Worm (Caenorhabditis elegans) whole organism, L2 larva: ENCODE measurements around the gene mrpl-21.

Experiments used
- C34F6.9 ChIP-seq: fragments of 150-350 bp; optimal IDR thresholded peaks from 2 replicates; lab custom pipeline; 2014; ENCODE audit warnings: missing biosample characterization, missing genetic modification characterization
- F13H6.1 ChIP-seq: sonication (generic microtip); optimal IDR thresholded peaks from 2 replicates; lab custom pipeline; 2016; ENCODE audit warnings: missing genetic modification characterization, missing compliant biosample characterization
- R02D3.7 ChIP-seq: fragments of 150-350 bp; optimal IDR thresholded peaks from 2 replicates; lab custom pipeline; 2014; ENCODE audit warnings: missing biosample characterization, missing genetic modification characterization
- Y55F3AM.14 ChIP-seq: fragments of 200-800 bp; sonication (Bioruptor generic); optimal IDR thresholded peaks from 2 replicates; lab custom pipeline; 2018; ENCODE audit warnings: mild to moderate bottlenecking, missing genetic modification characterization, missing compliant biosample characterization
- alr-1 ChIP-seq: fragments of 150-350 bp; optimal IDR thresholded peaks from 2 replicates; lab custom pipeline; 2014; ENCODE audit warnings: missing biosample characterization, missing genetic modification characterization
- aly-2 ChIP-seq: fragments of 150-350 bp; optimal IDR thresholded peaks from 2 replicates; lab custom pipeline; 2014; ENCODE audit warnings: missing biosample characterization, missing genetic modification characterization
- ama-1 ChIP-seq: fragments of 150-350 bp; optimal IDR thresholded peaks from 2 replicates; lab custom pipeline; 2018; ENCODE audit warnings: inconsistent platforms
- blmp-1 ChIP-seq: sonication (generic microtip); optimal IDR thresholded peaks from 2 replicates; lab custom pipeline; 2017; ENCODE audit warnings: missing genetic modification characterization, mild to moderate bottlenecking, missing compliant biosample characterization, antibody characterized with exemption, moderate library complexity; ENCODE audit not compliant: insufficient read depth
- ceh-16 ChIP-seq: fragments of 150-350 bp; optimal IDR thresholded peaks from 2 replicates; lab custom pipeline; 2014; ENCODE audit warnings: missing biosample characterization, missing genetic modification characterization
- ceh-82 ChIP-seq: fragments of 150-350 bp; optimal IDR thresholded peaks from 2 replicates; lab custom pipeline; 2014; ENCODE audit warnings: missing biosample characterization, missing genetic modification characterization
- crh-2 ChIP-seq: sonication (generic microtip); optimal IDR thresholded peaks from 2 replicates; lab custom pipeline; 2017; ENCODE audit warnings: missing biosample characterization, missing genetic modification characterization
- dmd-4 ChIP-seq: sonication (generic microtip); optimal IDR thresholded peaks from 2 replicates; lab custom pipeline; 2017; ENCODE audit warnings: missing biosample characterization, missing genetic modification characterization
- egl-27 ChIP-seq: sonication (generic microtip); optimal IDR thresholded peaks from 3 replicates; lab custom pipeline; 2017; ENCODE audit warnings: missing biosample characterization, missing genetic modification reagents, missing genetic modification characterization
- elt-3 ChIP-seq: sonication (generic microtip); optimal IDR thresholded peaks from 2 replicates; lab custom pipeline; 2017; ENCODE audit warnings: missing biosample characterization, missing genetic modification characterization
- fos-1 ChIP-seq: fragments of 150-350 bp; optimal IDR thresholded peaks from 2 replicates; lab custom pipeline; 2014; ENCODE audit warnings: missing biosample characterization, missing genetic modification characterization
- gmeb-1 ChIP-seq: fragments of 150-350 bp; optimal IDR thresholded peaks from 2 replicates; lab custom pipeline; 2014; ENCODE audit warnings: missing biosample characterization, missing genetic modification characterization
- lin-11 ChIP-seq: fragments of 150-350 bp; sonication (generic microtip); optimal IDR thresholded peaks from 2 replicates; lab custom pipeline; 2014; ENCODE audit warnings: missing biosample characterization, missing genetic modification characterization, inconsistent platforms, mixed read lengths
- lin-13 ChIP-seq: fragments of 150-350 bp; optimal IDR thresholded peaks from 2 replicates; lab custom pipeline; 2014; ENCODE audit warnings: missing biosample characterization, missing genetic modification reagents, missing genetic modification characterization
- lin-39 ChIP-seq: fragments of 150-350 bp; optimal IDR thresholded peaks from 2 replicates; lab custom pipeline; 2014; ENCODE audit warnings: missing biosample characterization, missing genetic modification reagents, missing genetic modification characterization
- lsy-2 ChIP-seq, 2 experiments: fragments of 150-350 bp in 1 of 2; sonication (generic microtip) in 1 of 2; optimal IDR thresholded peaks; 2 replicates each; lab custom pipeline; 2014 to 2017; ENCODE audit warnings: missing biosample characterization in 2 of 2, missing genetic modification characterization in 2 of 2
- mab-5 ChIP-seq: fragments of 150-350 bp; optimal IDR thresholded peaks from 2 replicates; lab custom pipeline; 2014; ENCODE audit warnings: missing biosample characterization, missing genetic modification characterization
- mbf-1 ChIP-seq: sonication (generic microtip); optimal IDR thresholded peaks from 2 replicates; lab custom pipeline; 2017; ENCODE audit warnings: missing biosample characterization, missing genetic modification characterization
- mdl-1 ChIP-seq, 2 experiments: fragments of 150-350 bp in 1 of 2; sonication (generic microtip) in 1 of 2; optimal IDR thresholded peaks; 2 replicates each; lab custom pipeline; 2017; ENCODE audit warnings: missing biosample characterization in 2 of 2, missing genetic modification characterization in 2 of 2
- nhr-11 ChIP-seq: fragments of 150-350 bp; optimal IDR thresholded peaks from 2 replicates; lab custom pipeline; 2014; ENCODE audit warnings: missing biosample characterization, missing genetic modification characterization
- nhr-12 ChIP-seq: fragments of 150-350 bp; optimal IDR thresholded peaks from 2 replicates; lab custom pipeline; 2014; ENCODE audit warnings: missing biosample characterization, missing genetic modification characterization
- nhr-129 ChIP-seq: fragments of 150-350 bp; optimal IDR thresholded peaks from 2 replicates; lab custom pipeline; 2014; ENCODE audit warnings: missing biosample characterization, missing genetic modification characterization
- nhr-21 ChIP-seq: fragments of 150-350 bp; optimal IDR thresholded peaks from 2 replicates; lab custom pipeline; 2014; ENCODE audit warnings: missing biosample characterization, missing genetic modification characterization
- nhr-23 ChIP-seq: fragments of 150-350 bp; optimal IDR thresholded peaks from 2 replicates; lab custom pipeline; 2014; ENCODE audit warnings: missing biosample characterization, missing genetic modification reagents, missing genetic modification characterization
- nhr-25 ChIP-seq: fragments of 150-350 bp; sonication (generic microtip); optimal IDR thresholded peaks from 3 replicates; lab custom pipeline; 2014; ENCODE audit warnings: missing biosample characterization, missing genetic modification characterization
- nhr-6 ChIP-seq: fragments of 150-350 bp; optimal IDR thresholded peaks from 2 replicates; lab custom pipeline; 2014; ENCODE audit warnings: missing biosample characterization, missing genetic modification characterization
- nhr-77 ChIP-seq: fragments of 150-350 bp; optimal IDR thresholded peaks from 2 replicates; lab custom pipeline; 2014; ENCODE audit warnings: missing biosample characterization, missing genetic modification characterization
- peb-1 ChIP-seq: fragments of 150-350 bp; optimal IDR thresholded peaks from 2 replicates; lab custom pipeline; 2014; ENCODE audit warnings: missing biosample characterization, missing genetic modification characterization
- sem-4 ChIP-seq: fragments of 150-350 bp; optimal IDR thresholded peaks from 2 replicates; lab custom pipeline; 2014; ENCODE audit warnings: missing biosample characterization, missing genetic modification reagents, missing genetic modification characterization
- skn-1 ChIP-seq: sonication (generic microtip); optimal IDR thresholded peaks from 2 replicates; lab custom pipeline; 2017; ENCODE audit warnings: missing biosample characterization, missing genetic modification characterization
- sma-3 ChIP-seq: sonication (generic microtip); optimal IDR thresholded peaks from 2 replicates; lab custom pipeline; 2016; ENCODE audit warnings: missing genetic modification reagents, missing genetic modification characterization, missing compliant biosample characterization
- sma-9 ChIP-seq, 2 experiments: fragments of 150-350 bp in 1 of 2; sonication (generic microtip) in 1 of 2; optimal IDR thresholded peaks; 2 replicates each; lab custom pipeline; 2014 to 2016; ENCODE audit warnings: missing genetic modification characterization in 2 of 2, mild to moderate bottlenecking in 1 of 2, missing biosample characterization in 1 of 2, missing compliant biosample characterization in 1 of 2, missing genetic modification reagents in 1 of 2, moderate library complexity in 1 of 2
- snpc-4 ChIP-seq: fragments of 150-350 bp; optimal IDR thresholded peaks from 2 replicates; lab custom pipeline; 2014; ENCODE audit warnings: missing biosample characterization, missing genetic modification characterization
- unc-55 ChIP-seq: fragments of 150-350 bp; sonication (generic microtip); optimal IDR thresholded peaks from 3 replicates; lab custom pipeline; 2014; ENCODE audit warnings: missing biosample characterization, missing genetic modification reagents, missing genetic modification characterization
- unc-62 ChIP-seq: fragments of 150-350 bp; optimal IDR thresholded peaks from 2 replicates; lab custom pipeline; 2014; ENCODE audit warnings: missing biosample characterization, missing genetic modification reagents, missing genetic modification characterization
- zag-1 ChIP-seq: fragments of 150-350 bp; optimal IDR thresholded peaks from 2 replicates; lab custom pipeline; 2014; ENCODE audit warnings: missing biosample characterization, missing genetic modification characterization
- ztf-11 ChIP-seq: sonication (generic microtip); optimal IDR thresholded peaks from 2 replicates; lab custom pipeline; 2017; ENCODE audit warnings: missing biosample characterization, missing genetic modification characterization

The mrpl-21 gene

DNA sequence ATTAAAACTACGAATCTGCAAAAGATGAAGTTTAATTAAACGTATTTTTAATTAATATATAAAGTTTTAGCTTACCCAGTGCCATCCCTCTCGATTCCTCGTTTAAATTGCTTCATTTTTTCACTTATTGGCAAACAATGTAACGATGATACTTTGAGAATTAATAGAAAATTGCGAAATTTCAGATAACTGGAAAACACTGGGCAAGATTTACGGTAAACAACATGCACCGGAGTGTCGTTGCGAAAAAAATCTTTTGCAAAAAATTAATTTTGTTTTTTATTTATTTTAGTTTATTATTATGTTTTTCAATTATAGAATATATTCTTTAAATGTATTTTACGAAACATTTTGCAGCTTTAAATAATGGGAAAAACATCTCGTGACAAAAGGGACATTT, 39.3 kb downstream of the mrpl-21 start, which contains the start of the genes pelo-1 and R74.7:
pelo-1 (minus strand) TSS at position 151 of the 400 bp plus-strand sequence.
R74.7 (plus strand) TSS at position 358 of the 400 bp plus-strand sequence.
- TF ChIP-seq ceh-82 (tag; lab: Kevin White, UChicago), result no peak
- TF ChIP-seq nhr-77 (tag; lab: Kevin White, UChicago), result no peak
- peak; percentile 5 for TF ChIP-seq nhr-25
- TF ChIP-seq gmeb-1 (tag; lab: Kevin White, UChicago), result peak; percentile 6
- TF ChIP-seq crh-2 (tag; lab: Kevin White, UChicago), result peak; percentile 9
- peak; percentile 61 for TF ChIP-seq C34F6.9 (tag; lab: Kevin White, UChicago)
- TF ChIP-seq mdl-1 (tag; optimal IDR thresholded peaks at IDR 0.05; lab: Kevin White, UChicago), result no peak
- peak; percentile 12 for TF ChIP-seq fos-1 (tag; lab: Kevin White, UChicago)
- TF ChIP-seq nhr-12, result no peak
- TF ChIP-seq zag-1, result no peak
- TF ChIP-seq R02D3.7, result peak; percentile 55
- TF ChIP-seq unc-55 (GFP tag; lab: Kevin White, UChicago), result peak; percentile 86
- TF ChIP-seq lsy-2 (tag; optimal IDR thresholded peaks at IDR 0.05; lab: Kevin White, UChicago), result peak in 1 of 2 experiments; percentile 61
- no peak for TF ChIP-seq blmp-1 (tag; lab: Kevin White, UChicago)

DNA sequence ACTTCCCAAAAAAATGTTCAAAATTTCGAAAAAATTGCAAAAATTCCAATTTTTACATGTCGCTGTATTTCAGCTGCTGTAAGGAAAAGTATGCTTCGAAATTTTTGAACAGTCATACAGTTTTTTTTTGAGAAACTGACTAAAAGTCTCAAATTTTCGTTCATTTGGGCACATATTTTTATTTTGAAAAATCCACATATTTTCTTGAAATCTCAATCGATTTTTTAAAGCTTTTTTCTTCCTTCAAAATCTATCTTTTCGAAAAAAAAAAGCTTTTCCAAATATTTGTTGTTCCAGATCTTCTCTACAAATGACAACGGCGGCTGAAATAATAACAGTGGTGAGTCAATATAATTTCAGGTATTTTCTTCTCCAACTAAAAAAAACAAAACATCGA, 46.4 kb downstream of the mrpl-21 start, which contains the start of gene asd-1:
asd-1 (plus strand) TSS at position 298 of the 397 bp plus-strand sequence.
- TF ChIP-seq Y55F3AM.14 (no peak), mab-5 (tag; lab: Kevin White, UChicago) (no peak), C34F6.9 (tag; lab: Kevin White, UChicago) (no peak), peb-1 (tag; lab: Kevin White, UChicago) (no peak), nhr-12 (no peak), lin-13 (GFP tag; lab: Kevin White, UChicago) (no peak), dmd-4 (tag; lab: Kevin White, UChicago) (no peak), skn-1 (tag; lab: Kevin White, UChicago) (no peak), elt-3 (tag; lab: Kevin White, UChicago) (no peak), ztf-11 (tag; lab: Kevin White, UChicago) (no peak), alr-1 (tag; lab: Kevin White, UChicago) (no peak), lin-39 (tag; lab: Kevin White, UChicago) (no peak), fos-1 (tag; lab: Kevin White, UChicago) (no peak), R02D3.7 (no peak), ceh-82 (tag; lab: Kevin White, UChicago) (no peak), lsy-2 (tag; optimal IDR thresholded peaks at IDR 0.05; lab: Kevin White, UChicago) (no peak), sma-3 (no peak), snpc-4 (no peak), egl-27 (tag; lab: Kevin White, UChicago) (no peak)

DNA sequence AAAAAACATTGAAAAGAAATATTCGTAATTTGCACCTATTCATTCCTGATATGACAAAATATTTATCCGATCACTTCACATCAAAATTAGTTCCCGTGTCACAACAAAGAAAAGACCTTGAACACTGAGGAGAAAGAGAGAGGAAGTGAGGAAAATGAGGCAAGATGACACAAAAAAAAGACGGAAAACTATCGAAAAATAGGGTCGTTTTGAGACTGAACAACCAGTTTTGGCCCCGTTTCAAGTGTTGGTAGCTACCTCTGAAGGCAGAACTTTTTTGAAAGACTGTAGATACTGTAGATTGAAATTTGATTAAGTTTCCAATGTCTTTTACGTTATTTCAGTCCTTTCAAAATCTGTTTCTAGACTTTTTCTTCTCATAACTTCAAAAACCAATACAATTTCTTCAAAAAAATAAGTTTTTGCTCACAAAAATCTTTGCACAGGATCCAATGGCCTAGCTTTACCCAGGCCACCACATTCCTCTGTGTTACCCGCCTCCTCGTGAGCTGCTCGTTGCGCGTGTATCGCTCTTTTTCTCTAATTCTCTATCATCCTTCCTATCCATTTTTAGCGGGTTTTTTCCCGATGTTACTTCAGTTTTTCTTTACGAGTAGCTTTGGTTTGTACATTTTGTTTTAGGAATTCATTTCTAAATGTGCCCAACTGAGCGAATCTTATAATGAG, 46.9 kb downstream of the mrpl-21 start:
- TF ChIP-seq fos-1 (tag; lab: Kevin White, UChicago) (peak; percentile 25), nhr-129 (peak; percentile 58), nhr-23 (no peak), nhr-12 (no peak), snpc-4 (no peak), sem-4 (no peak), aly-2 (no peak), egl-27 (tag; lab: Kevin White, UChicago) (no peak), elt-3 (tag; lab: Kevin White, UChicago) (no peak), gmeb-1 (tag; lab: Kevin White, UChicago) (no peak), nhr-6 (tag; lab: Kevin White, UChicago) (no peak), crh-2 (tag; lab: Kevin White, UChicago) (peak; percentile 77), skn-1 (tag; lab: Kevin White, UChicago) (no peak), R02D3.7 (no peak), lsy-2 (tag; optimal IDR thresholded peaks at IDR 0.05; lab: Kevin White, UChicago) (peak; percentile 28 to 80), lin-39 (tag; lab: Kevin White, UChicago) (no peak), mbf-1 (tag; lab: Kevin White, UChicago) (no peak), C34F6.9 (tag; lab: Kevin White, UChicago) (peak; percentile 89), nhr-21 (tag; lab: Kevin White, UChicago) (peak; percentile 22), sma-9 (GFP tag; optimal IDR thresholded peaks at IDR 0.05; lab: Kevin White, UChicago) (peak; percentile 60), sma-9 (tag; optimal IDR thresholded peaks at IDR 0.05; lab: Kevin White, UChicago) (no peak), mab-5 (tag; lab: Kevin White, UChicago) (peak; percentile 44), mdl-1 (tag; optimal IDR thresholded peaks at IDR 0.05; lab: Kevin White, UChicago) (peak; percentile 89 to 91), zag-1 (no peak), lin-11 (tag; lab: Kevin White, UChicago) (peak; percentile 47), ceh-16 (no peak), F13H6.1 (tag; lab: Kevin White, UChicago) (peak; percentile 22), lin-13 (GFP tag; lab: Kevin White, UChicago) (peak; percentile 46), ama-1 (lab: Kevin White, UChicago) (peak; percentile 46), nhr-11 (tag; lab: Kevin White, UChicago) (no peak), dmd-4 (tag; lab: Kevin White, UChicago) (no peak), unc-62 (GFP tag; lab: Kevin White, UChicago) (no peak), unc-55 (GFP tag; lab: Kevin White, UChicago) (peak; percentile 88)
